Worm (Caenorhabditis elegans) whole organism, dauer: ENCODE results near the gene vha-8.

Source experiments
- unc-62 ChIP-seq: sonication (generic microtip); optimal IDR thresholded peaks from 2 replicates; lab custom pipeline; 2017; ENCODE audit warnings: missing biosample characterization, missing genetic modification reagents, missing genetic modification characterization

Gene vha-8

ce11 chrIV:6790438-6791124, at the start of gene vha-8, which contains the start of gene C17H12.2:
Gene vha-8, plus strand, starts transcription at chrIV:6791074.
Gene C17H12.2, minus strand, starts transcription at chrIV:6790488.
- peak; percentile 34 for TF ChIP-seq unc-62 (GFP tag; lab: Kevin White, UChicago)

- TF ChIP-seq unc-62 (GFP tag; lab: Kevin White, UChicago) = no peak
Measured at ce11 chrIV:6742159-6742558, 48.7 kb upstream of the vha-8 start, which contains the start of gene smg-7. Gene smg-7, minus strand, starts transcription at chrIV:6742443.

ce11 chrIV:6747083-6747482, 43.8 kb upstream of the vha-8 start:
- TF ChIP-seq unc-62 (GFP tag; lab: Kevin White, UChicago) = no peak

DNA sequence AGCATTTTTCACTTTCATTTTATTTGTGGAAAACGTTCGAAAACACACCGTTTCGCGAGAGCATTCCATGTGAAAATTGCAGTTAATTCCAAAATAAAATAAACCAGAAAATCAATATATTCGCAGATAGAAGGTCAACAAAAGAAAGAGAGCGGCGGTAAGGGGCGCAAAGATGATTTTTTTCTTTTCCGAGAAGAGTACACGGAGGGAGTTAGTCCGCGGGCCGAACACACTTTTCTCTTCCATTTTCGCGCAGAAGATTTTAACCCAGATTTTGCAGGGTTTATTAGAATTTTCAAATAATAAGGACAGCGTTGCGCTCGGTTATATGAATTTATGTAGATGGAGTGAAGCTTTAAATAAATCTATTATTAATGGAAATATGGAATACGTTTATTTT, 43.2 kb upstream of the vha-8 start:
- no peak for TF ChIP-seq unc-62 (GFP tag; lab: Kevin White, UChicago)

DNA sequence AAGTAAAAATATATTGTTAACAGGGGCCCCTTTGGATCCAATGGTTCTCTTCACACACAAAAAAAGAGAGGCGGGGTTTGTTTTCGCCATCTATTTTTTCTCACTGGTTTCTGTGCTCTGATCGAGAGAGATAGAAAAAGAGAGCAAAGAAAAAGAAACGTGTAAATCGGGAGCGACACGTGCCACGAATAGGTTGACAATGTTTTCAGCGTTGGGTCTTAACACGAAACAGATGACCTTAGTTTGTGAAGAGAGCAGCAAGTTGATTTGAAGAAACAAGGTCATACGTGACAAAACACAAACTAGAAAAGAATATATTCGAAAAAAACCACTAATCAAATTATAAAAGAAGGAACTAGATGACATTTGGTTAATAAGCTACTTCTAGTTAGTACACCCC, 42.4 kb upstream of the vha-8 start, which contains the start of gene lin-45:
lin-45 (minus strand) TSS at position 82 of the 400 bp plus-strand sequence.
- TF ChIP-seq unc-62 (GFP tag; lab: Kevin White, UChicago) = no peak

- no peak for TF ChIP-seq unc-62 (GFP tag; lab: Kevin White, UChicago)
Measured at ce11 chrIV:6750117-6750516, 40.8 kb upstream of the vha-8 start.

DNA sequence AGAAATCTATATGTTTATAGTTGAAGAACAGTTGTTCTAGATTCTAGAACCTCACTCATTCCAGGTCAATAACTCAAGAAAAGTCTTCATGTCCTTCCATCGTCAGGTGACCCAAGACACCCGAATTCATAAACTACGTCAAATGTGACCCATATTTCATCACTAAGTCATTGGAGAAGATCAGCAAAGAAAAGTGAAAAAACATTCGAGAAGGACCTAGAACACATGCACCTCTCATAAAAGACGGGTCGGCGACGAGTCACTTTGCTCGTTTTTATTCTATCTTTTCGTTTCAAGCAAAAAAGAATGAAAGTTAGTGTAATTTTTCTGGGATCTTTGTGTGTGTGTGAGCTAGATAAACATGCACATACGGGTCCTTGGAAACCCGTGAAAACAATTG, 39.7 kb upstream of the vha-8 start:
- no peak for TF ChIP-seq unc-62 (GFP tag; lab: Kevin White, UChicago)

DNA sequence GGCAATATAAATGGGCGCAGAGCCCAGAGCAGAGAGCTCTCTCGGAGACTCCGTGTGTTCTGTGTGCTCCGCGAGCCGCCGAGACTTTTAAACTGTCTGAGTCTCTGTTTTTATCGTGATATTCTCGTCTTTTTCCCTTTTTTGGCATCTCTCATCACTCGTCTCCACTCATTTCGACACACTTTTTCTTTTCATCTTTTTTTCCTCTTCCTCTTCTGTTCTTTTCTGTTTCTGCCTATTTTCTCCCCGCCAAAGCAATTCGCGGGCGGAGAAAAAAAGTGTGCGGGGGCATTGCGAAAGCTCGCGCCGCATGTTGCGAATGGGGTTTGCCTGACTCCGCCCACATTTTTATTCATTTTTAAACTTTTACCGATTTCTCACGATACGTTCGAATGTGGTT, 34.5 kb upstream of the vha-8 start:
- TF ChIP-seq unc-62 (GFP tag; lab: Kevin White, UChicago) = no peak

DNA sequence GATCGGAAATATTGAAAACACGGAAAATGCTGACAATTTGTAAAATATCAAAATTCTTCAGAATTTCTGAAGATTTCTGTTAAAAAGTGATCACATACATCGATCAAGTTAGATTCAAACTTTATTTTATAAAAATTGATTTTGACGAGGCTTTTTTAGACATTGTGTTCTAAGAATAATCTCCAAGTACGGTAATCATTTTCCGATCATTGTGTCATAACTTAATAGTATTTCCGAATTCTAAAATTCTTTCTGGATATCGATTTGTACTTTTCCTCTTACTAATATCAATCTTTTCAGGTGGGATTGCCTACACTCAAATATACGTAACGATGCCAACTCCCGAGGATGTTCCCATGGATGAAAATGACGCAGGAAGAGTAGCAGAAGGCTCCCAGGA, 33.9 kb upstream of the vha-8 start, which contains the start of gene usp-4:
usp-4 (plus strand) TSS at position 301 of the 400 bp plus-strand sequence.
- TF ChIP-seq unc-62 (GFP tag; lab: Kevin White, UChicago) = no peak

ce11 chrIV:6757614-6758013, 33.3 kb upstream of the vha-8 start:
- no peak for TF ChIP-seq unc-62 (GFP tag; lab: Kevin White, UChicago)

DNA sequence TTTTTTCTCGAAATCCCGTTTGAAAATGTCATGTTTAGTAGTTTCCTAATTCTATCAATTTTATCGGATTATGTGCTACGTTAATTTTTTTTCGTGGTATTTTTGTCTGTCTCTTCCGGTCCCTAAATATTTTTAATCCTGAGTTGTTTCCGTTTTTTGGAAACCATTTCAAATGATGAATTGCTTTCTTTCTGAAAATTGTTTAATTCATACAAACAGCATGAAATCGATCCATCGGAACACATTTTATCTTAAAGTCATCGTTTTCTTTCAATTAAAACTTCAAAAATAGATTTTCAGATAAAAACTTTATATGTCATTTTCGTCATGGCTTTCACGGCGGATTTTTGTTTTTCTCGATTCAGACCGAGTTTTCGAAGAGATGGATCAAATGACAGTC, 28.5 kb upstream of the vha-8 start, which contains the start of gene spd-3:
spd-3 (plus strand) TSS at position 301 of the 400 bp plus-strand sequence.
- no peak for TF ChIP-seq unc-62 (GFP tag; lab: Kevin White, UChicago)

- TF ChIP-seq unc-62 (GFP tag; lab: Kevin White, UChicago) = no peak
Measured at ce11 chrIV:6767240-6767639, 23.6 kb upstream of the vha-8 start.

DNA sequence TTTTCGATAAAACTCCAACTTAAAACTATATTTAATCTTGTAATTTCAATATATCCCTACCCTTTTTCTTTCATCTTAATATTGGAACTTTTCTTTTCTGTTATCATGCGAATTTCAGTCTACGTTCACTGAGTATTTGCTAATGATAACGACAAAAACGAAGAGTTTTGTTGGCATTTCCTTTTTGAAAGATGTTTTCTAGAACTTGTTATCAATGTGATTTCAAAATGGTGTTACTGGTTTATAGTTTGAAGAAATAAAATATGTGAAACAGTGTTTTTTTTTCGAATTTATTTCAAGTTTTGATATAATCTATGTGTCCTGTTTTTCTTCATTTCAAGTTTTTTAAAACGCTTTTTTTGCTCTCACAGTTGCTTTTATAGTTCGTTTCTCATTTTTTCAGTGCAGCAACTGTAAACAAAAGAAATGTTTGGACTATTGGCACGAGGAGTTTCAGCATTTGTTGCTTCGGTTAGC, 20.4 kb upstream of the vha-8 start, which contains the start of gene anat-1:
anat-1 (plus strand) TSS at position 427 of the 477 bp plus-strand sequence.
- no peak for TF ChIP-seq unc-62 (GFP tag; lab: Kevin White, UChicago)

DNA sequence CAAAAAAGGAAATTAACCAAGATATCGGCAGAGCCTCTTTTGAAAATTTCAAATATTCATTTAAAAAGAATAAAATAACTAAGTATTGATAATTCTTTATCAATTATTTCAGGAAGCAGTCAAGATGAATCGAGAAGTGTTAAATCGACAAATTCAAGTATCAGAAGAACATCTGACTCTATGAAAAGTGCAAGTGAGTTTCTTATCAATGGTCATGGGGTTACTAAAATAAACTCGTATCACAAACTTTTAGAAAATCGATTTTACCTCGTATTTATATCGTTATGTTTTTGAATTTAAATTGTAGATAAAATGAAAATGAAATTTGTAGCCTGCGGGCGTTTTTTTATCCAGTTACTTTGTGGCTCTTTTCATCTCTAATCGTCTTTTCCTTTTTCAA, 19.3 kb upstream of the vha-8 start:
- TF ChIP-seq unc-62 (GFP tag; lab: Kevin White, UChicago) = no peak

ce11 chrIV:6777156-6777555, 13.7 kb upstream of the vha-8 start:
- no peak for TF ChIP-seq unc-62 (GFP tag; lab: Kevin White, UChicago)

DNA sequence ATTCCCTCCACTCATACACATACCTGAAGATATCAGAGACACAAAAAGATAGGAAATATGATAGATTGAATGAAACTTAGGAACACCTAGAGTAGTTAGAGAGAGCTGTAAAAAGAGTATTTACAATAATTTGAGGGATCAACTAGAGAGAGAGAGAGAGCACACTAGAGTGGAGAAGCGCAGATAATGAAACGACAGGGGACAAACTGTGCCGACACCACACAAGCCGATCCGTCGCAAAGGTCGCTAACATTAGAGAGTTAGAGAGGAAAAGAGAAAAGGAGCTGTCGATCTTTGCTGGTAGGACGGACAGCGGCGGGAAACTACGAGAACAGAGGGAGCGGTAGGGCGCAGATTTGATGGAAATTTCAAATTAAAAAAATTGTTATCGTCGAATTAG, 5.7 kb upstream of the vha-8 start, which contains the start of gene dyci-1:
dyci-1 (minus strand) TSS at position 122 of the 400 bp plus-strand sequence.
- no peak for TF ChIP-seq unc-62 (GFP tag; lab: Kevin White, UChicago)

ce11 chrIV:6785873-6786272, 5.0 kb upstream of the vha-8 start:
- no peak for TF ChIP-seq unc-62 (GFP tag; lab: Kevin White, UChicago)
